Fruit fly (Drosophila melanogaster): Measurements from ENCODE around the gene pon.

pon gene

dm6 chrX:4677427-4677826 lies 41.3 kb downstream of the pon start (continued):
- TF ChIP-seq net (GFP tag; optimal IDR thresholded peaks at IDR 0.05) (peak; percentile 12), CG15336 (GFP tag; IDR thresholded peaks at IDR 0.05) (no peak), Met (GFP tag; optimal IDR thresholded peaks at IDR 0.05) (no peak), CG8119 (GFP tag; IDR thresholded peaks at IDR 0.05) (no peak), dsx (GFP tag; optimal IDR thresholded peaks at IDR 0.05; ENCODE audit: poor library complexity, severe bottlenecking) (no peak), CG6792 (GFP tag; optimal IDR thresholded peaks at IDR 0.05) (peak; percentile 5), CG6163 (GFP tag; IDR thresholded peaks at IDR 0.05) (0 out of 3 replicates have a peak, but pooled peaks have one; percentile 34), salr (GFP tag; optimal IDR thresholded peaks at IDR 0.05) (no peak), CG34406 (GFP tag; optimal IDR thresholded peaks at IDR 0.05) (peak; percentile 11), CG6276 (GFP tag; optimal IDR thresholded peaks at IDR 0.05) (no peak), CG10631 (GFP tag; optimal IDR thresholded peaks at IDR 0.05) (peak; percentile 27), Blimp-1 (GFP tag; optimal IDR thresholded peaks at IDR 0.05) (peak; percentile 33), CG3919 (GFP tag; optimal IDR thresholded peaks at IDR 0.05) (no peak), ss (GFP tag; optimal IDR thresholded peaks at IDR 0.05) (peak in 1 of 2 experiments; percentile 55)

dm6 chrX:4678146-4678912 lies 42.2 kb downstream of the pon start:
- TF ChIP-seq Sox14 (GFP tag; optimal IDR thresholded peaks at IDR 0.05) = no peak
- TF ChIP-seq svp (GFP tag) = peak; percentile 95
- no peak for TF ChIP-seq net (GFP tag; optimal IDR thresholded peaks at IDR 0.05)
- no peak for TF ChIP-seq pdm3 (GFP tag; optimal IDR thresholded peaks at IDR 0.05)
- no peak for TF ChIP-seq fd59A (GFP tag; optimal IDR thresholded peaks at IDR 0.05)

- TF ChIP-seq spab (GFP tag; optimal IDR thresholded peaks at IDR 0.05) (no peak), CG32006 (GFP tag; optimal IDR thresholded peaks at IDR 0.05) (peak; percentile 19), CG6854 (GFP tag; optimal IDR thresholded peaks at IDR 0.05) (no peak), CG8119 (GFP tag; IDR thresholded peaks at IDR 0.05) (0 out of 3 replicates have a peak, but pooled peaks have one; percentile 19), fkh (GFP tag; optimal IDR thresholded peaks at IDR 0.05) (peak; percentile 7), Eip78C (GFP tag) (peak; percentile 59), lz (GFP tag; optimal IDR thresholded peaks at IDR 0.05) (no peak)
Observed at dm6 chrX:4678913-4679812, 43.0 kb downstream of the pon start, which contains the start of gene fzr. Gene fzr (minus strand): TSS chrX:4679537.

dm6 chrX:4679813-4680381 lies 43.8 kb downstream of the pon start:
- TF ChIP-seq spab (GFP tag; optimal IDR thresholded peaks at IDR 0.05) = no peak
- peak; percentile 43 for TF ChIP-seq CG8632 (GFP tag; optimal IDR thresholded peaks at IDR 0.05)
- peak; percentile 55 for TF ChIP-seq CG6276 (GFP tag; optimal IDR thresholded peaks at IDR 0.05)
- TF ChIP-seq Blimp-1 (GFP tag; optimal IDR thresholded peaks at IDR 0.05) = no peak
- peak; percentile 44 for TF ChIP-seq Eip75B (GFP tag; optimal IDR thresholded peaks at IDR 0.05)
- peak; percentile 64; the same call in 2 of the 3 replicates for TF ChIP-seq CG6163 (GFP tag; IDR thresholded peaks at IDR 0.05)
- peak; percentile 49 for TF ChIP-seq achi (GFP tag; optimal IDR thresholded peaks at IDR 0.05)
- TF ChIP-seq CG10631 (GFP tag; optimal IDR thresholded peaks at IDR 0.05) = peak; percentile 62
- TF ChIP-seq CG1621 (tag; optimal IDR thresholded peaks at IDR 0.05) = no peak
- peak; percentile 90 for TF ChIP-seq Eip78C (GFP tag)
- peak; percentile 69 for TF ChIP-seq pdm3 (GFP tag; optimal IDR thresholded peaks at IDR 0.05)
- no peak for TF ChIP-seq fkh (GFP tag; optimal IDR thresholded peaks at IDR 0.05)
- TF ChIP-seq topi (GFP tag; optimal IDR thresholded peaks at IDR 0.05) = peak; percentile 64
- peak; percentile 67 for TF ChIP-seq Hr39 (GFP tag; optimal IDR thresholded peaks at IDR 0.05)
- TF ChIP-seq Hr4 (GFP tag; optimal IDR thresholded peaks at IDR 0.05) = peak; percentile 64
- peak in 1 of 2 experiments; percentile 57 for TF ChIP-seq salr (GFP tag; optimal IDR thresholded peaks at IDR 0.05)
- TF ChIP-seq OdsH (GFP tag; optimal IDR thresholded peaks at IDR 0.05) = peak; percentile 62
- TF ChIP-seq vri (GFP tag; optimal IDR thresholded peaks at IDR 0.05) = peak; percentile 29
- TF ChIP-seq CG4318 (GFP tag; optimal IDR thresholded peaks at IDR 0.05) = peak; percentile 31
- peak; percentile 38 for TF ChIP-seq Ets96B (tag; optimal IDR thresholded peaks at IDR 0.05)
- TF ChIP-seq CG8119 (GFP tag; IDR thresholded peaks at IDR 0.05) = peak; percentile 64
- no peak for TF ChIP-seq CG9139 (GFP tag; optimal IDR thresholded peaks at IDR 0.05)
- peak; percentile 67 for TF ChIP-seq Gug (GFP tag; IDR thresholded peaks at IDR 0.05)
- TF ChIP-seq Smox (GFP tag; optimal IDR thresholded peaks at IDR 0.05) = peak; percentile 74
- TF ChIP-seq CG6854 (GFP tag; optimal IDR thresholded peaks at IDR 0.05) = no peak
- peak; percentile 32 for TF ChIP-seq dac (GFP tag; optimal IDR thresholded peaks at IDR 0.05)
- no peak for TF ChIP-seq CG16779 (tag; optimal IDR thresholded peaks at IDR 0.05)
- peak; percentile 78 for TF ChIP-seq CG15336 (GFP tag; IDR thresholded peaks at IDR 0.05)

Measured in whole organism, prepupa.